Fruit fly (Drosophila melanogaster) whole organism, embryonic: ENCODE data around the gene Csk.

Experiments used
- CG13894 ChIP-seq: fragments of 200-800 bp; sonication (Bioruptor generic); optimal IDR thresholded peaks from 3 replicates; lab custom pipeline; 2018; ENCODE audit warnings: missing biosample characterization, mild to moderate bottlenecking, missing genetic modification characterization, moderate library complexity
- CG15011 ChIP-seq: fragments of 200-800 bp; sonication (Bioruptor generic); optimal IDR thresholded peaks from 3 replicates; lab custom pipeline; 2018; ENCODE audit warnings: missing biosample characterization, mild to moderate bottlenecking, missing genetic modification characterization
- CG15514 ChIP-seq: fragments of 200-800 bp; sonication (Bioruptor generic); optimal IDR thresholded peaks from 3 replicates; lab custom pipeline; 2017; ENCODE audit warnings: missing biosample characterization, missing genetic modification characterization, mild to moderate bottlenecking, moderate library complexity, missing genetic modification reagents
- CG17361 ChIP-seq: fragments of 200-800 bp; sonication (Bioruptor generic); IDR thresholded peaks from 3 replicates; pipeline ENCODE4 v1.3.6; 2022; ENCODE audit warnings: missing biosample characterization, missing genetic modification characterization
- CG18764 ChIP-seq: fragments of 200-800 bp; sonication (Bioruptor generic); optimal IDR thresholded peaks from 3 replicates; lab custom pipeline; 2016; ENCODE audit warnings: missing biosample characterization, missing genetic modification characterization
- CG2129 ChIP-seq: fragments of 200-800 bp; sonication (Bioruptor generic); IDR thresholded peaks from 2 replicates; pipeline ENCODE4 v1.3.6; 2022; ENCODE audit warnings: missing biosample characterization, missing genetic modification characterization; ENCODE audit not compliant: partially characterized antibody
- CG2199 ChIP-seq: fragments of 200-800 bp; sonication (Bioruptor generic); IDR thresholded peaks from 3 replicates; pipeline ENCODE4 v1.3.6; 2022; ENCODE audit warnings: missing biosample characterization, missing genetic modification characterization
- CG3407 ChIP-seq: fragments of 200-800 bp; sonication (Bioruptor generic); optimal IDR thresholded peaks from 2 replicates; lab custom pipeline; 2018; ENCODE audit warnings: missing biosample characterization, mild to moderate bottlenecking, missing genetic modification characterization
- CG43689 ChIP-seq: fragments of 200-800 bp; sonication (Bioruptor generic); IDR thresholded peaks from 2 replicates; pipeline ENCODE4 v1.3.6; 2022; ENCODE audit warnings: missing biosample characterization, missing genetic modification characterization
- CG6683 ChIP-seq: fragments of 200-800 bp; sonication (Bioruptor generic); optimal IDR thresholded peaks from 2 replicates; lab custom pipeline; 2017; ENCODE audit warnings: missing biosample characterization, mild to moderate bottlenecking, missing genetic modification characterization, missing genetic modification reagents
- CG7839 ChIP-seq: fragments of 200-800 bp; sonication (Bioruptor generic); optimal IDR thresholded peaks from 3 replicates; lab custom pipeline; 2018; ENCODE audit warnings: missing biosample characterization, mild to moderate bottlenecking, missing genetic modification characterization, moderate library complexity
- CG7928 ChIP-seq: fragments of 200-800 bp; sonication (Bioruptor generic); optimal IDR thresholded peaks from 2 replicates; lab custom pipeline; 2017; ENCODE audit warnings: missing biosample characterization, mild to moderate bottlenecking, missing genetic modification characterization
- CG8924 ChIP-seq: fragments of 200-800 bp; optimal IDR thresholded peaks from 3 replicates; lab custom pipeline; 2019; ENCODE audit warnings: missing biosample characterization, mild to moderate bottlenecking, missing genetic modification characterization, moderate library complexity
- Chrac-16 ChIP-seq: fragments of 200-800 bp; sonication (Bioruptor generic); optimal IDR thresholded peaks from 3 replicates; lab custom pipeline; 2016; ENCODE audit warnings: missing biosample characterization, missing genetic modification characterization
- CkIIα-i1 ChIP-seq: fragments of 200-800 bp; sonication (Bioruptor generic); IDR thresholded peaks from 2 replicates; pipeline ENCODE4 v1.3.6; 2022; ENCODE audit warnings: missing biosample characterization, missing genetic modification characterization
- D ChIP-seq, 2 experiments: fragments of 200-800 bp in 1 of 2; fragments of >200 bp in 1 of 2; sonication (Bioruptor generic) in 1 of 2; optimal IDR thresholded peaks; 2 replicates in 1 of 2; 3 replicates in 1 of 2; lab custom pipeline; 2017; ENCODE audit warnings: mild to moderate bottlenecking in 1 of 2, missing biosample characterization in 1 of 2, missing genetic modification characterization in 1 of 2, missing genetic modification reagents in 1 of 2
- Dek ChIP-seq: fragments of 200-800 bp; sonication (Bioruptor generic); optimal IDR thresholded peaks from 3 replicates; lab custom pipeline; 2019; ENCODE audit warnings: missing biosample characterization, mild to moderate bottlenecking, missing genetic modification characterization, moderate library complexity
- Dll ChIP-seq: fragments of 200-800 bp; sonication (Bioruptor generic); IDR thresholded peaks from 4 replicates; pipeline ENCODE4 v1.3.6; 2022; ENCODE audit warnings: missing biosample characterization, missing genetic modification characterization; ENCODE audit not compliant: partially characterized antibody
- Elba2 ChIP-seq: fragments of 200-800 bp; sonication (Bioruptor generic); optimal IDR thresholded peaks from 3 replicates; lab custom pipeline; 2016; ENCODE audit warnings: missing biosample characterization, missing genetic modification characterization
- Hr3 ChIP-seq: fragments of 200-800 bp; sonication (Bioruptor generic); optimal IDR thresholded peaks from 3 replicates; lab custom pipeline; 2016; ENCODE audit warnings: missing biosample characterization, missing genetic modification characterization
- Meics ChIP-seq: fragments of 200-800 bp; sonication (Bioruptor generic); optimal IDR thresholded peaks from 2 replicates; lab custom pipeline; 2017; ENCODE audit warnings: missing biosample characterization, mild to moderate bottlenecking, missing genetic modification characterization
- NC2α ChIP-seq: fragments of 200-800 bp; sonication (Bioruptor generic); optimal IDR thresholded peaks from 2 replicates; lab custom pipeline; 2016; ENCODE audit warnings: missing biosample characterization, missing genetic modification characterization
- NFAT ChIP-seq: fragments of 200-800 bp; sonication (Bioruptor generic); IDR thresholded peaks from 2 replicates; pipeline ENCODE4 v1.3.6; 2022; ENCODE audit warnings: missing biosample characterization, missing genetic modification characterization
- NK7.1 ChIP-seq: fragments of 200-800 bp; sonication (Bioruptor generic); optimal IDR thresholded peaks from 3 replicates; lab custom pipeline; 2016; ENCODE audit warnings: missing biosample characterization, missing genetic modification characterization
- NfI ChIP-seq: fragments of 200-800 bp; sonication (Bioruptor generic); optimal IDR thresholded peaks from 3 replicates; lab custom pipeline; 2018; ENCODE audit warnings: missing biosample characterization, mild to moderate bottlenecking, missing genetic modification characterization, moderate library complexity
- Rfx ChIP-seq: fragments of 200-800 bp; sonication (Bioruptor generic); IDR thresholded peaks from 2 replicates; pipeline ENCODE4 v1.3.6; 2022; ENCODE audit warnings: missing biosample characterization, missing genetic modification characterization
- Scr ChIP-seq: fragments of 200-800 bp; sonication (Bioruptor generic); IDR thresholded peaks from 2 replicates; pipeline ENCODE4 v1.3.6; 2022; ENCODE audit warnings: missing biosample characterization, missing genetic modification characterization; ENCODE audit not compliant: partially characterized antibody
- Stat92E ChIP-seq, 3 experiments: fragments of >200 bp in 2 of 3; fragments of 200-800 bp in 1 of 3; sonication (Bioruptor generic) in 1 of 3; optimal IDR thresholded peaks; 2 replicates each; lab custom pipeline; 2017 to 2019; ENCODE audit warnings: missing biosample characterization in 3 of 3, missing genetic modification characterization in 3 of 3, mild to moderate bottlenecking in 1 of 3, moderate library complexity in 1 of 3
- ase ChIP-seq: fragments of 200-800 bp; sonication (Bioruptor generic); IDR thresholded peaks from 3 replicates; pipeline ENCODE4 v1.3.6; 2022; ENCODE audit warnings: missing biosample characterization, missing genetic modification characterization
- ato ChIP-seq: fragments of 200-800 bp; sonication (Bioruptor generic); IDR thresholded peaks from 2 replicates; pipeline ENCODE4 v1.3.6; 2022; ENCODE audit warnings: missing biosample characterization, missing genetic modification characterization; ENCODE audit not compliant: partially characterized antibody
- az2 ChIP-seq: fragments of 200-800 bp; sonication (Bioruptor generic); optimal IDR thresholded peaks from 3 replicates; lab custom pipeline; 2016; ENCODE audit warnings: missing biosample characterization, missing genetic modification characterization
- disco-r ChIP-seq: fragments of 200-800 bp; sonication (Bioruptor generic); optimal IDR thresholded peaks from 2 replicates; lab custom pipeline; 2016; ENCODE audit warnings: missing biosample characterization, missing genetic modification characterization
- en ChIP-seq: fragments of 200-800 bp; sonication (Bioruptor generic); optimal IDR thresholded peaks from 2 replicates; lab custom pipeline; 2016; ENCODE audit warnings: missing biosample characterization, missing genetic modification characterization
- esg ChIP-seq: fragments of 200-800 bp; sonication (Bioruptor generic); conservative IDR thresholded peaks from 2 replicates; pipeline ENCODE4 v1.3.6; 2022; ENCODE audit warnings: missing biosample characterization, missing genetic modification characterization
- fd102C ChIP-seq: fragments of 200-800 bp; sonication (Bioruptor generic); optimal IDR thresholded peaks from 2 replicates; lab custom pipeline; 2018; ENCODE audit warnings: missing biosample characterization, mild to moderate bottlenecking, missing genetic modification characterization, moderate library complexity
- gsb-n ChIP-seq: fragments of 200-800 bp; sonication (Bioruptor generic); optimal IDR thresholded peaks from 3 replicates; lab custom pipeline; 2018; ENCODE audit warnings: missing biosample characterization, mild to moderate bottlenecking, missing genetic modification characterization
- kah ChIP-seq: fragments of 200-800 bp; sonication (Bioruptor generic); optimal IDR thresholded peaks from 2 replicates; lab custom pipeline; 2018; ENCODE audit warnings: missing biosample characterization, mild to moderate bottlenecking, missing genetic modification characterization
- mld ChIP-seq: fragments of 200-800 bp; sonication (Bioruptor generic); IDR thresholded peaks from 3 replicates; pipeline ENCODE4 v1.3.6; 2022; ENCODE audit warnings: missing biosample characterization, missing genetic modification characterization; ENCODE audit not compliant: partially characterized antibody
- nerfin-2 ChIP-seq: fragments of 200-800 bp; sonication (Bioruptor generic); IDR thresholded peaks from 2 replicates; pipeline ENCODE4 v1.3.6; 2022; ENCODE audit warnings: missing biosample characterization, missing genetic modification characterization; ENCODE audit not compliant: partially characterized antibody
- oc ChIP-seq: fragments of 200-800 bp; sonication (Bioruptor generic); optimal IDR thresholded peaks from 2 replicates; lab custom pipeline; 2018; ENCODE audit warnings: missing biosample characterization, mild to moderate bottlenecking, missing genetic modification characterization, moderate library complexity
- pb ChIP-seq: fragments of 200-800 bp; sonication (Bioruptor generic); optimal IDR thresholded peaks from 3 replicates; lab custom pipeline; 2016; ENCODE audit warnings: missing biosample characterization, missing genetic modification characterization
- pros ChIP-seq: fragments of 200-800 bp; sonication (Bioruptor generic); optimal IDR thresholded peaks from 3 replicates; lab custom pipeline; 2019; ENCODE audit warnings: missing biosample characterization, mild to moderate bottlenecking, missing genetic modification characterization, moderate library complexity
- pzg ChIP-seq: fragments of 200-800 bp; sonication (Bioruptor generic); optimal IDR thresholded peaks from 3 replicates; lab custom pipeline; 2018; ENCODE audit warnings: missing biosample characterization, mild to moderate bottlenecking, missing genetic modification characterization, moderate library complexity
- sc ChIP-seq, 3 experiments: fragments of >200 bp in 2 of 3; fragments of 200-800 bp in 1 of 3; sonication (Bioruptor generic) in 1 of 3; optimal IDR thresholded peaks; 2 replicates in 2 of 3; 3 replicates in 1 of 3; lab custom pipeline; 2017; ENCODE audit warnings: mild to moderate bottlenecking in 1 of 3, missing biosample characterization in 1 of 3, missing genetic modification characterization in 1 of 3, missing genetic modification reagents in 1 of 3
- sens-2 ChIP-seq: fragments of 200-800 bp; sonication (Bioruptor generic); IDR thresholded peaks from 2 replicates; pipeline ENCODE4 v1.3.6; 2022; ENCODE audit warnings: missing biosample characterization, missing genetic modification characterization
- trh ChIP-seq: fragments of 200-800 bp; sonication (Bioruptor generic); optimal IDR thresholded peaks from 2 replicates; lab custom pipeline; 2016; ENCODE audit warnings: missing biosample characterization, missing genetic modification characterization
- wek ChIP-seq: fragments of 200-800 bp; sonication (Bioruptor generic); optimal IDR thresholded peaks from 3 replicates; lab custom pipeline; 2018; ENCODE audit warnings: missing biosample characterization, mild to moderate bottlenecking, missing genetic modification characterization, moderate library complexity

Gene Csk

DNA sequence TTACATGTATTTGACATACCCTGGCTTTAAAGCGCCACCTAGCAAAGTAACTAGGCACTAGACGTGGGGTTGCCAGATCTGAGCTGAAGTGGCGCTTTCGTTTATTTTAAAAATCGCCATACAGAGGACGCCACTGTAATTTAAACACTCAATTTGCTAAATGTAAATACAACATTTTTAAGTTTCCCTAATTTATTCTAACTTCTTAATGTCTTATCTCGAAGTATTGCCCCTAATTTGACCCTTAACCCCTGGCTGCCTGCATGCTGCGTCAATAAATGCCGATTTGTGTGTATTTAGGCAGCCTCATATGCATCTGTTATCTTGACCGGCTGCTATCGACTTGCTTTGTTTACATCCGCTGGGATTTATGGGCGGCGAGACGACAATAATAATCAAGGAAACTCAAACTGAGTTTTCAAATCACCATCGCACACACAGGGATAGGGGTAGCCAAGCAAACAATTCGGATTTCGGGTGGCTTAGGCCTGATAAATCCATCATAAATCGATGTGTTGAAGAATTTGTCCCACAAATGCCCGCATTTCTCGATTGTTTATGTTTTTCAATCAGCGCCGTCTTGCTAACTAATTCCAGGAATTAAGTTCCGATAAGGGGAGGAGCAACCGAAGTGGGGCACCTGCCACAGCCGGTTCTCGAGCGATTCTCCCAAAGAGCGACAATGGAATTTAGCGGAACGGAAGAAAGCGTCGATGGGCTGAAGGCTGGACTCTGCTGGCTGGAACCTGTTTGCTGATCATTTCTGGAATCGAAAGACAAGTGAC lies 37.1 kb downstream of the Csk start (continued):
- no peak for TF ChIP-seq sc (optimal IDR thresholded peaks at IDR 0.05; lab: Kevin White, UChicago)
- peak; percentile 22 for TF ChIP-seq sc (GFP tag; optimal IDR thresholded peaks at IDR 0.05; lab: Kevin White, UChicago)
- TF ChIP-seq Rfx (GFP tag; lab: Robert Waterston, UW): peak; percentile 88
- peak; percentile 15 for TF ChIP-seq CG13894 (tag; lab: Kevin White, UChicago)
- peak; percentile 9 for TF ChIP-seq fd102C (GFP tag; lab: Kevin White, UChicago)
- peak; percentile 71 for TF ChIP-seq CG7839 (tag; lab: Kevin White, UChicago)
- TF ChIP-seq NfI (GFP tag; lab: Kevin White, UChicago): peak; percentile 64
- TF ChIP-seq Elba2 (GFP tag; lab: Kevin White, UChicago): peak; percentile 9
- TF ChIP-seq Dll (GFP tag; lab: Robert Waterston, UW): no peak
- TF ChIP-seq pros (GFP tag; lab: Kevin White, UChicago): peak; percentile 83
- peak; percentile 66; the same call in 2 of the 3 replicates for TF ChIP-seq ase
- TF ChIP-seq pzg (GFP tag; lab: Kevin White, UChicago): peak; percentile 24
- peak; percentile 76 for TF ChIP-seq az2 (GFP tag; lab: Kevin White, UChicago)
- no peak for TF ChIP-seq CG3407 (GFP tag; lab: Kevin White, UChicago)
- no peak for TF ChIP-seq CG2129
- TF ChIP-seq CG43689: no peak
- peak; percentile 21 for TF ChIP-seq gsb-n (tag; lab: Kevin White, UChicago)
- TF ChIP-seq pb (GFP tag; lab: Kevin White, UChicago): no peak
- TF ChIP-seq NK7.1: peak; percentile 51
- TF ChIP-seq mld: no peak
- peak; percentile 21 for TF ChIP-seq sens-2 (GFP tag; lab: Robert Waterston, UW)
- peak; percentile 51 for TF ChIP-seq trh (GFP tag; lab: Kevin White, UChicago)
- no peak for TF ChIP-seq ato (GFP tag; lab: Robert Waterston, UW)
- TF ChIP-seq esg (GFP tag; lab: Robert Waterston, UW): peak; percentile 42; the same call in 1 of the 2 replicates
- no peak for TF ChIP-seq wek (GFP tag; lab: Kevin White, UChicago)
- TF ChIP-seq Hr3 (GFP tag; lab: Kevin White, UChicago): peak; percentile 78
- no peak for TF ChIP-seq D (optimal IDR thresholded peaks at IDR 0.05; lab: Kevin White, UChicago)
- peak; percentile 29 for TF ChIP-seq D (GFP tag; optimal IDR thresholded peaks at IDR 0.05; lab: Kevin White, UChicago)
- TF ChIP-seq CG8924: no peak
- no peak for TF ChIP-seq CkIIα-i1 (GFP tag; lab: Robert Waterston, UW)
- TF ChIP-seq Dek (tag; lab: Kevin White, UChicago): peak; percentile 56
- TF ChIP-seq Stat92E (GFP tag; optimal IDR thresholded peaks at IDR 0.05; lab: Kevin White, UChicago): peak in 1 of 3 experiments; percentile 44
- TF ChIP-seq CG15011 (GFP tag; lab: Kevin White, UChicago): no peak
- peak; percentile 86; the same call in 2 of the 3 replicates for TF ChIP-seq CG2199
- TF ChIP-seq CG18764: peak; percentile 55
- no peak for TF ChIP-seq CG6683 (GFP tag; lab: Kevin White, UChicago)
- TF ChIP-seq Chrac-16 (GFP tag; lab: Kevin White, UChicago): peak; percentile 82
- TF ChIP-seq NFAT (GFP tag; lab: Robert Waterston, UW): peak; percentile 93
- TF ChIP-seq NC2α (GFP tag; lab: Kevin White, UChicago): peak; percentile 5
- TF ChIP-seq nerfin-2 (GFP tag; lab: Robert Waterston, UW): no peak
- TF ChIP-seq oc: peak; percentile 36
- no peak for TF ChIP-seq kah (GFP tag; lab: Kevin White, UChicago)
- peak; percentile 27 for TF ChIP-seq CG15514
- peak; percentile 6 for TF ChIP-seq Meics (GFP tag; lab: Kevin White, UChicago)
- peak; percentile 73 for TF ChIP-seq CG17361 (GFP tag; lab: Robert Waterston, UW)
- TF ChIP-seq Scr (GFP tag; lab: Robert Waterston, UW): peak; percentile 28; the same call in 1 of the 2 replicates
- no peak for TF ChIP-seq disco-r
- no peak for TF ChIP-seq CG7928 (GFP tag; lab: Kevin White, UChicago)
- no peak for TF ChIP-seq en
